Worm (Caenorhabditis elegans) whole organism, L4/young adult: ENCODE data around the gene gldi-4.

Experiments
- W03F9.2 ChIP-seq: fragments of 150-350 bp; optimal IDR thresholded peaks from 2 replicates; lab custom pipeline; 2014; ENCODE audit warnings: missing biosample characterization, missing genetic modification characterization
- dao-5 ChIP-seq: sonication (generic microtip); optimal IDR thresholded peaks from 2 replicates; lab custom pipeline; 2016; ENCODE audit warnings: missing genotype, missing genetic modification characterization, moderate library complexity, missing compliant biosample characterization

DNA sequence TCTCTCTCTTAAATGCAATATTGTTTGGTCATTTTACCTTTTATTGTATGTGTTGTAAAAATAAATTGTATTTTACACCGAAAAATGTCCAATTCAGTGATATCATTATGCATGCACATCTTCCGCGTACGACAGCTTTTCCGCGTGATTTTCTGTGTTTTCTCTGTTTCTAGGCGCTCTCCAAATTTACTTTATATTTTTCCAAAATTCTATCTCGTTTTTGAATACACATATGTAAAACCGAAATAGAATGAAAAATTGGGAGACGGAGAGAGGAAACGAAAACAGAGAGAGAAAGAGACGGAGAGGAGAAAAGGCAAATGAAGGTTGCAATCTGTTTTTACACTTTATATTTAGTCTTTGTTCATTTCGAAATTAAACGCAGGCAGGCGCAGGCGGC lies 922 bp upstream of the gldi-4 start:
- no peak for TF ChIP-seq dao-5 (tag; lab: Kevin White, UChicago)
- TF ChIP-seq W03F9.2 (tag; lab: Kevin White, UChicago), result no peak
